Fruit fly (Drosophila melanogaster) whole organism, embryonic: ENCODE results near the gene beag.

Source experiments
- Antp ChIP-seq: fragments of 200-800 bp; sonication (Bioruptor generic); optimal IDR thresholded peaks from 3 replicates; lab custom pipeline; 2016; ENCODE audit warnings: missing biosample characterization, missing genetic modification characterization
- CG12769 ChIP-seq: fragments of 200-800 bp; sonication (Bioruptor generic); optimal IDR thresholded peaks from 2 replicates; lab custom pipeline; 2019; ENCODE audit warnings: missing biosample characterization, mild to moderate bottlenecking, missing genetic modification characterization, moderate library complexity
- CG2116 ChIP-seq: fragments of 200-800 bp; sonication (Bioruptor generic); optimal IDR thresholded peaks from 3 replicates; lab custom pipeline; 2018; ENCODE audit warnings: missing biosample characterization, mild to moderate bottlenecking, missing genetic modification characterization
- CG34224 ChIP-seq: fragments of 200-800 bp; sonication (Bioruptor generic); IDR thresholded peaks from 3 replicates; pipeline ENCODE4 v1.3.6; 2022; ENCODE audit warnings: missing biosample characterization, missing genetic modification characterization; ENCODE audit not compliant: partially characterized antibody
- Deaf1 ChIP-seq: fragments of 200-800 bp; optimal IDR thresholded peaks from 3 replicates; lab custom pipeline; 2019; ENCODE audit warnings: missing biosample characterization, mild to moderate bottlenecking, missing genetic modification characterization, moderate library complexity
- Taf1 ChIP-seq: fragments of 200-800 bp; sonication (Bioruptor generic); IDR thresholded peaks from 2 replicates; pipeline ENCODE4 v1.3.6; 2022; ENCODE audit warnings: missing biosample characterization, missing genetic modification characterization
- bsh ChIP-seq, 2 experiments: fragments of 200-800 bp; sonication (Bioruptor generic); optimal IDR thresholded peaks; 2 replicates each; lab custom pipeline; 2017 to 2018; ENCODE audit warnings: mild to moderate bottlenecking in 2 of 2, missing biosample characterization in 2 of 2, missing genetic modification characterization in 2 of 2, moderate library complexity in 1 of 2
- eyg ChIP-seq: fragments of 200-800 bp; sonication (Bioruptor generic); optimal IDR thresholded peaks from 3 replicates; lab custom pipeline; 2016; ENCODE audit warnings: missing biosample characterization, missing genetic modification characterization
- pan ChIP-seq, 4 experiments: fragments of >200 bp in 3 of 4; fragments of 200-800 bp in 1 of 4; sonication (Bioruptor generic) in 1 of 4; optimal IDR thresholded peaks in 3 of 4; IDR thresholded peaks in 1 of 4; 2 replicates each; pipeline versions ENCODE4 v1.3.6 to Lab custom; 2017 to 2022; ENCODE audit warnings: missing biosample characterization in 2 of 4, missing genetic modification characterization in 2 of 4, mixed read lengths in 1 of 4
- prd ChIP-seq, 3 experiments: fragments of >200 bp in 2 of 3; fragments of 200-800 bp in 1 of 3; sonication (Bioruptor generic) in 1 of 3; optimal IDR thresholded peaks in 2 of 3; IDR thresholded peaks in 1 of 3; 2 replicates in 2 of 3; 3 replicates in 1 of 3; pipeline versions ENCODE4 v1.3.6 to Lab custom; 2017 to 2022; ENCODE audit warnings: missing biosample characterization in 1 of 3, missing genetic modification characterization in 1 of 3
- sd ChIP-seq: fragments of 200-800 bp; sonication (Bioruptor generic); optimal IDR thresholded peaks from 3 replicates; lab custom pipeline; 2018; ENCODE audit warnings: missing biosample characterization, mild to moderate bottlenecking, missing genetic modification characterization, moderate library complexity

- TF ChIP-seq Antp (GFP tag; lab: Kevin White, UChicago): no peak
- TF ChIP-seq CG34224 (GFP tag; lab: Robert Waterston, UW): no peak
- TF ChIP-seq Taf1: no peak
- TF ChIP-seq prd (optimal IDR thresholded peaks at IDR 0.05; lab: Kevin White, UChicago): no peak
- TF ChIP-seq prd (GFP tag; IDR thresholded peaks at IDR 0.05; lab: Robert Waterston, UW): no peak
- no peak for TF ChIP-seq bsh (GFP tag; optimal IDR thresholded peaks at IDR 0.05; lab: Kevin White, UChicago)
- no peak for TF ChIP-seq Deaf1 (tag; lab: Kevin White, UChicago)
- TF ChIP-seq CG2116 (GFP tag; lab: Kevin White, UChicago): no peak
- TF ChIP-seq eyg (GFP tag; lab: Kevin White, UChicago): no peak
- TF ChIP-seq sd: peak; percentile 6
- TF ChIP-seq CG12769 (tag; lab: Kevin White, UChicago): no peak
- no peak for TF ChIP-seq pan (optimal IDR thresholded peaks at IDR 0.05; lab: Kevin White, UChicago)
- no peak for TF ChIP-seq pan (GFP tag; optimal IDR thresholded peaks at IDR 0.05 in 1 of 2, IDR thresholded peaks at IDR 0.05 in 1 of 2)
Measured at dm6 chr3R:9049091-9049981, 15.5 kb downstream of the beag start.
